Fruit fly (Drosophila melanogaster) whole organism, embryonic: ENCODE measurements around the gene CG5861.

ENCODE experiments used
- CG11504 ChIP-seq: fragments of 200-800 bp; sonication (Bioruptor generic); optimal IDR thresholded peaks from 3 replicates; lab custom pipeline; 2019; ENCODE audit warnings: missing biosample characterization, mild to moderate bottlenecking, missing genetic modification characterization, moderate library complexity
- CG11696 ChIP-seq: fragments of 200-800 bp; sonication (Bioruptor generic); IDR thresholded peaks from 2 replicates; pipeline ENCODE4 v1.3.6; 2022; ENCODE audit warnings: missing biosample characterization, missing genetic modification characterization
- CG13894 ChIP-seq: fragments of 200-800 bp; sonication (Bioruptor generic); optimal IDR thresholded peaks from 3 replicates; lab custom pipeline; 2018; ENCODE audit warnings: missing biosample characterization, mild to moderate bottlenecking, missing genetic modification characterization, moderate library complexity
- CG17912 ChIP-seq: fragments of 200-800 bp; sonication (Bioruptor generic); optimal IDR thresholded peaks from 2 replicates; lab custom pipeline; 2018; ENCODE audit warnings: missing biosample characterization, mild to moderate bottlenecking, missing genetic modification characterization
- CG1792 ChIP-seq: fragments of 200-800 bp; sonication (Bioruptor generic); optimal IDR thresholded peaks from 2 replicates; lab custom pipeline; 2016; ENCODE audit warnings: missing biosample characterization, missing genetic modification characterization
- CG2120 ChIP-seq: fragments of 200-800 bp; sonication (Bioruptor generic); optimal IDR thresholded peaks from 3 replicates; lab custom pipeline; 2016; ENCODE audit warnings: missing biosample characterization, missing genetic modification characterization
- CG33557 ChIP-seq: fragments of 200-800 bp; sonication (Bioruptor generic); optimal IDR thresholded peaks from 2 replicates; lab custom pipeline; 2019; ENCODE audit warnings: missing biosample characterization, mild to moderate bottlenecking, missing genetic modification characterization, moderate library complexity
- CG3838 ChIP-seq: fragments of 200-800 bp; sonication (Bioruptor generic); optimal IDR thresholded peaks from 3 replicates; lab custom pipeline; 2016; ENCODE audit warnings: missing biosample characterization, missing genetic modification characterization
- CG4328 ChIP-seq: fragments of 200-800 bp; sonication (Bioruptor generic); optimal IDR thresholded peaks from 3 replicates; lab custom pipeline; 2017; ENCODE audit warnings: missing biosample characterization, missing genetic modification reagents, missing genetic modification characterization
- CG4730 ChIP-seq: fragments of 200-800 bp; sonication (Bioruptor generic); IDR thresholded peaks from 2 replicates; pipeline ENCODE4 v1.3.6; 2022; ENCODE audit warnings: missing biosample characterization, missing genetic modification characterization
- CG5180 ChIP-seq: fragments of 200-800 bp; sonication (Bioruptor generic); optimal IDR thresholded peaks from 3 replicates; lab custom pipeline; 2017; ENCODE audit warnings: missing biosample characterization, missing genetic modification characterization, mild to moderate bottlenecking, moderate library complexity, missing genetic modification reagents
- CG6854 ChIP-seq: fragments of 200-800 bp; sonication (Bioruptor generic); optimal IDR thresholded peaks from 3 replicates; lab custom pipeline; 2017; ENCODE audit warnings: missing biosample characterization, mild to moderate bottlenecking, missing genetic modification characterization
- CG7372 ChIP-seq: fragments of 200-800 bp; sonication (Bioruptor generic); IDR thresholded peaks from 2 replicates; pipeline ENCODE4 v1.3.6; 2022; ENCODE audit warnings: missing biosample characterization, missing genetic modification characterization
- CG8924 ChIP-seq: fragments of 200-800 bp; optimal IDR thresholded peaks from 3 replicates; lab custom pipeline; 2019; ENCODE audit warnings: missing biosample characterization, mild to moderate bottlenecking, missing genetic modification characterization, moderate library complexity
- Hey ChIP-seq: fragments of 200-800 bp; sonication (Bioruptor generic); optimal IDR thresholded peaks from 3 replicates; lab custom pipeline; 2018; ENCODE audit warnings: missing biosample characterization, mild to moderate bottlenecking, missing genetic modification characterization
- Hr3 ChIP-seq: fragments of 200-800 bp; sonication (Bioruptor generic); optimal IDR thresholded peaks from 3 replicates; lab custom pipeline; 2016; ENCODE audit warnings: missing biosample characterization, missing genetic modification characterization
- Hr78 ChIP-seq, 2 experiments: fragments of 200-800 bp in 1 of 2; fragments of >200 bp in 1 of 2; sonication (Bioruptor generic) in 1 of 2; optimal IDR thresholded peaks; 2 replicates each; lab custom pipeline; 2017 to 2019; ENCODE audit warnings: missing biosample characterization in 2 of 2, missing genetic modification characterization in 2 of 2, mild to moderate bottlenecking in 1 of 2, moderate library complexity in 1 of 2
- MBD-R2 ChIP-seq: fragments of 200-800 bp; sonication (Bioruptor generic); IDR thresholded peaks from 2 replicates; pipeline ENCODE4 v1.3.6; 2022; ENCODE audit warnings: missing biosample characterization, missing genetic modification characterization
- Neu2 ChIP-seq: fragments of 200-800 bp; sonication (Bioruptor generic); optimal IDR thresholded peaks from 3 replicates; lab custom pipeline; 2016; ENCODE audit warnings: missing biosample characterization, missing genetic modification characterization, borderline replicate concordance
- Sry-β ChIP-seq: fragments of 200-800 bp; sonication (Bioruptor generic); optimal IDR thresholded peaks from 2 replicates; lab custom pipeline; 2018; ENCODE audit warnings: missing biosample characterization, mild to moderate bottlenecking, missing genetic modification characterization, moderate library complexity
- bab2 ChIP-seq: fragments of 200-800 bp; sonication (Bioruptor generic); optimal IDR thresholded peaks from 2 replicates; lab custom pipeline; 2016; ENCODE audit warnings: missing biosample characterization, missing genetic modification characterization
- cg ChIP-seq: fragments of 200-800 bp; sonication (Bioruptor generic); optimal IDR thresholded peaks from 3 replicates; lab custom pipeline; 2019; ENCODE audit warnings: missing biosample characterization, mild to moderate bottlenecking, missing genetic modification characterization, moderate library complexity
- crp ChIP-seq, 2 experiments: fragments of 200-800 bp; sonication (Bioruptor generic); optimal IDR thresholded peaks; 2 replicates in 1 of 2; 3 replicates in 1 of 2; lab custom pipeline; 2017; ENCODE audit warnings: missing biosample characterization in 2 of 2, missing genetic modification characterization in 2 of 2, mild to moderate bottlenecking in 1 of 2, moderate library complexity in 1 of 2
- dmrt11E ChIP-seq: fragments of 200-800 bp; sonication (Bioruptor generic); optimal IDR thresholded peaks from 3 replicates; lab custom pipeline; 2018; ENCODE audit warnings: missing biosample characterization, mild to moderate bottlenecking, missing genetic modification characterization, moderate library complexity
- eve ChIP-seq, 2 experiments: fragments of >200 bp; optimal IDR thresholded peaks; 2 replicates each; lab custom pipeline; 2017; ENCODE audit warnings: missing biosample characterization in 2 of 2, missing genetic modification characterization in 2 of 2
- exex ChIP-seq: fragments of 200-800 bp; sonication (Bioruptor generic); optimal IDR thresholded peaks from 4 replicates; lab custom pipeline; 2018; ENCODE audit warnings: missing biosample characterization, mild to moderate bottlenecking, missing genetic modification characterization, moderate library complexity
- ftz-f1 ChIP-seq: fragments of 200-800 bp; sonication (Bioruptor generic); optimal IDR thresholded peaks from 2 replicates; lab custom pipeline; 2016; ENCODE audit warnings: missing biosample characterization, missing genetic modification characterization
- grn ChIP-seq: fragments of 200-800 bp; sonication (Bioruptor generic); optimal IDR thresholded peaks from 3 replicates; lab custom pipeline; 2017; ENCODE audit warnings: missing biosample characterization, missing genetic modification characterization
- insv ChIP-seq, 2 experiments: fragments of 200-800 bp; sonication (Bioruptor generic); optimal IDR thresholded peaks; 3 replicates each; lab custom pipeline; 2016 to 2018; ENCODE audit warnings: missing biosample characterization in 2 of 2, missing genetic modification characterization in 2 of 2
- jing ChIP-seq: fragments of 200-800 bp; sonication (Bioruptor generic); optimal IDR thresholded peaks from 2 replicates; lab custom pipeline; 2018; ENCODE audit warnings: missing biosample characterization, mild to moderate bottlenecking, missing genetic modification characterization
- kah ChIP-seq: fragments of 200-800 bp; sonication (Bioruptor generic); optimal IDR thresholded peaks from 2 replicates; lab custom pipeline; 2018; ENCODE audit warnings: missing biosample characterization, mild to moderate bottlenecking, missing genetic modification characterization
- nau ChIP-seq: fragments of 200-800 bp; sonication (Bioruptor generic); optimal IDR thresholded peaks from 3 replicates; lab custom pipeline; 2017; ENCODE audit warnings: missing biosample characterization, mild to moderate bottlenecking, missing genetic modification characterization, missing genetic modification reagents
- odd ChIP-seq: fragments of 200-800 bp; sonication (Bioruptor generic); optimal IDR thresholded peaks from 2 replicates; lab custom pipeline; 2017; ENCODE audit warnings: missing biosample characterization, mild to moderate bottlenecking, missing genetic modification characterization
- pfk ChIP-seq: fragments of 200-800 bp; sonication (Bioruptor generic); optimal IDR thresholded peaks from 2 replicates; lab custom pipeline; 2018; ENCODE audit warnings: missing biosample characterization, mild to moderate bottlenecking, missing genetic modification characterization, moderate library complexity
- prd ChIP-seq, 3 experiments: fragments of >200 bp in 2 of 3; fragments of 200-800 bp in 1 of 3; sonication (Bioruptor generic) in 1 of 3; optimal IDR thresholded peaks in 2 of 3; IDR thresholded peaks in 1 of 3; 2 replicates in 2 of 3; 3 replicates in 1 of 3; pipeline versions ENCODE4 v1.3.6 to Lab custom; 2017 to 2022; ENCODE audit warnings: missing biosample characterization in 1 of 3, missing genetic modification characterization in 1 of 3
- sd ChIP-seq: fragments of 200-800 bp; sonication (Bioruptor generic); optimal IDR thresholded peaks from 3 replicates; lab custom pipeline; 2018; ENCODE audit warnings: missing biosample characterization, mild to moderate bottlenecking, missing genetic modification characterization, moderate library complexity
- sens ChIP-seq: fragments of 200-800 bp; sonication (Bioruptor generic); peaks from one replicate; lab custom pipeline; 2016; ENCODE audit warnings: missing biosample characterization, missing genetic modification characterization
- sqz ChIP-seq: fragments of 200-800 bp; sonication (Bioruptor generic); optimal IDR thresholded peaks from 3 replicates; lab custom pipeline; 2018; ENCODE audit warnings: missing biosample characterization, mild to moderate bottlenecking, missing genetic modification characterization
- tap ChIP-seq: fragments of 200-800 bp; optimal IDR thresholded peaks from 3 replicates; lab custom pipeline; 2019; ENCODE audit warnings: missing biosample characterization, mild to moderate bottlenecking, missing genetic modification characterization, moderate library complexity
- tll ChIP-seq, 2 experiments: fragments of 200-800 bp in 1 of 2; fragments of >200 bp in 1 of 2; sonication (Bioruptor generic) in 1 of 2; optimal IDR thresholded peaks; 2 replicates each; lab custom pipeline; 2017 to 2019; ENCODE audit warnings: missing biosample characterization in 2 of 2, missing genetic modification characterization in 2 of 2, mild to moderate bottlenecking in 1 of 2, moderate library complexity in 1 of 2
- twi ChIP-seq: fragments of 200-800 bp; optimal IDR thresholded peaks from 2 replicates; lab custom pipeline; 2019; ENCODE audit warnings: missing biosample characterization, mild to moderate bottlenecking, missing genetic modification characterization, moderate library complexity
- vfl ChIP-seq: fragments of 200-800 bp; sonication (Bioruptor generic); optimal IDR thresholded peaks from 2 replicates; lab custom pipeline; 2016; ENCODE audit warnings: missing biosample characterization, missing genetic modification characterization
- zen2 ChIP-seq: fragments of 200-800 bp; sonication (Bioruptor generic); IDR thresholded peaks from 3 replicates; pipeline ENCODE4 v1.3.6; 2022; ENCODE audit warnings: missing biosample characterization, missing genetic modification characterization; ENCODE audit not compliant: partially characterized antibody

Gene CG5861

DNA sequence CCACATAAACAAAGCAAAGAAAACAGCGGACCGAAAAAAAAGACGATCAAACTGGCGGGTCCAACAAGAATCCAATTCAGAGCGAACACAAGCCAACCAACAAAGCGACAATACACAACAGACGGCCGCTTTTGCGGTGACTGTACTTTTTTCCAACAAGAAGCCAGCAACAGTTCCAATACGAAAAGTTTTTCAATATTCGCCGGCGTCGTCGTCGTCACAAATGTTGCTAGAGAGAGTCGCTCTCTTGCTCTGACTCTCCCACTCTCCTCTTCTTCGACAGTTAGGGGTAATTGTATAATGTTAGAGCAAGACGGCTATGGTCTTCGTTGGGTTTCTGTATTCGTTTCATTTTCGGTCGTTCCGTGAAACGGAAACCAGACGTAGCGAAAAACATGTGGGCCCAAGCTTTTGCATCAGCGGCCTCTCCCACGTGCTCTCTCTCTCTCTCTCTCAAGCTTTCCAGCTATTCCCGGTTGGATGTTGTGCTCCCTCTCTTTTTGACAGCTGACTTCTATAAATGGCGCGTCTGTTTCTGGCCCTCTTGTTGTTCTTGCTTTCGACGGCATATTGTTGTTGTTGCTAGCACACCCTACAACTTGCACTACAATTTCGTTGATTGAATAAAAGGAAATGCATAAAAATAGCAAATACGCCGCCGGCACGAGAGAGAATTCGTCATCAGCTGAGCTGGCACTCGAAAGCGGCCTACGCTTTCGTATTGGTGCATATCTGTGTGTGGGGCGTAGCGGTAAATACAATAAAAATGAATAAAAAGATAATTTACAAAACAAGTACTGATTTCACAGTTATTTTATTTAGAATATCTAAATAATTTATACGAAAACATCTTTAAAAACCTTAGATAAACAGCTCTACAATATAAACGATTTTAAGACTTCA lies 37.6 kb downstream of the CG5861 start (continued):
- TF ChIP-seq CG11696 (GFP tag; lab: Robert Waterston, UW) (no peak), vfl (GFP tag; lab: Kevin White, UChicago) (no peak), bab2 (no peak)

- TF ChIP-seq eve (GFP tag; optimal IDR thresholded peaks at IDR 0.05; lab: Kevin White, UChicago): peak in 1 of 2 experiments; percentile 47
- TF ChIP-seq CG2120: peak; percentile 9
- TF ChIP-seq CG4730: no peak
- peak; percentile 54 for TF ChIP-seq sens (GFP tag; lab: Kevin White, UChicago)
These were observed 38.2 kb downstream of the CG5861 start for dm6 chr2L:16268869-16269231.

- TF ChIP-seq Hey (tag; lab: Kevin White, UChicago) (no peak), CG1792 (GFP tag; lab: Kevin White, UChicago) (no peak), Sry-β (peak; percentile 16), dmrt11E (tag; lab: Kevin White, UChicago) (no peak), prd (optimal IDR thresholded peaks at IDR 0.05; lab: Kevin White, UChicago) (no peak), prd (GFP tag; IDR thresholded peaks at IDR 0.05; lab: Robert Waterston, UW) (no peak), tll (GFP tag; optimal IDR thresholded peaks at IDR 0.05; lab: Kevin White, UChicago) (no peak), kah (GFP tag; lab: Kevin White, UChicago) (no peak), nau (GFP tag; lab: Kevin White, UChicago) (peak; percentile 30), pfk (peak; percentile 66), CG8924 (tag; lab: Kevin White, UChicago) (peak; percentile 40), Hr78 (GFP tag; optimal IDR thresholded peaks at IDR 0.05; lab: Kevin White, UChicago) (peak in 1 of 2 experiments; percentile 11), CG3838 (peak; percentile 54), sd (tag; lab: Kevin White, UChicago) (peak; percentile 57), insv (GFP tag; optimal IDR thresholded peaks at IDR 0.05; lab: Kevin White, UChicago) (peak in 1 of 2 experiments; percentile 76), CG13894 (tag; lab: Kevin White, UChicago) (peak; percentile 91), CG17912 (GFP tag; lab: Kevin White, UChicago) (peak; percentile 4), exex (tag; lab: Kevin White, UChicago) (no peak), twi (tag; lab: Kevin White, UChicago) (peak; percentile 56), crp (GFP tag; optimal IDR thresholded peaks at IDR 0.05; lab: Kevin White, UChicago) (peak in 1 of 2 experiments; percentile 70), zen2 (GFP tag; lab: Robert Waterston, UW) (no peak), sqz (GFP tag; lab: Kevin White, UChicago) (peak; percentile 21), CG6854 (no peak), CG5180 (GFP tag; lab: Kevin White, UChicago) (peak; percentile 65), ftz-f1 (peak; percentile 6), CG7372 (GFP tag; lab: Robert Waterston, UW) (no peak), MBD-R2 (GFP tag; lab: Robert Waterston, UW) (no peak), CG11504 (tag; lab: Kevin White, UChicago) (peak; percentile 42), cg (GFP tag; lab: Kevin White, UChicago) (peak; percentile 49), CG4328 (GFP tag; lab: Kevin White, UChicago) (no peak), odd (GFP tag; lab: Kevin White, UChicago) (peak; percentile 2), jing (no peak), Hr3 (no peak), grn (GFP tag; lab: Kevin White, UChicago) (peak; percentile 73), Neu2 (GFP tag; lab: Kevin White, UChicago) (peak; percentile 8), tap (tag; lab: Kevin White, UChicago) (peak; percentile 34), CG33557 (GFP tag; lab: Kevin White, UChicago) (peak; percentile 2)
These were observed 39.0 kb downstream of the CG5861 start for dm6 chr2L:16268107-16268539.
